Fruit fly (Drosophila melanogaster): ENCODE measurements around the gene Myc.

The Myc gene

DNA sequence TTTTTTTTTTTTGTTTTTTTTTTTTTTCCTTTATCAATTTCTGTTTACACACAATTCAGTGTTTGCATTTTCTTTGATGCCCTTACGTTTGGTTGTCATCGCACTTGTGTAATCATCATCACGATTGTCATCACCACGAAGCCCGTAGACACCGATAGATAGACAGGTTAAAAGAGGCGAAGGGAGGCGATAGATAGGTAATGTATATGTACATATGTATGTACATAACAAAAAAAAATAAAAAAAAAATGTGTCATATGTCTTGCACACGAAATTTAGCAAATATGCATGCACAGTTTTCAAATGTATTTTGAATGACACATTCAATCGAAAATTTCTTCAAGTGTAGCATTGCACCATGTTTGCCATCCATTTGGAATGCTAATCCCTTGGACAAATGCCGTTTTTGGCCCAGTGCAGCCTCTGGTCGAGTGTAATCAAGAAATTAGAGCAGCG, 15.2 kb upstream of the Myc start (continued):
- no peak for TF ChIP-seq bowl (GFP tag; IDR thresholded peaks at IDR 0.05)
- TF ChIP-seq CG8388 (GFP tag; optimal IDR thresholded peaks at IDR 0.05) = peak; percentile 36
- TF ChIP-seq CG9876 (GFP tag; optimal IDR thresholded peaks at IDR 0.05) = no peak
- TF ChIP-seq Hr51 (GFP tag; optimal IDR thresholded peaks at IDR 0.05) = peak in 1 of 2 experiments; percentile 44
- TF ChIP-seq Deaf1 (tag; optimal IDR thresholded peaks at IDR 0.05) = peak; percentile 2
- TF ChIP-seq MTF-1 (GFP tag; optimal IDR thresholded peaks at IDR 0.05; ENCODE audit: borderline replicate concordance) = peak; percentile 68
- TF ChIP-seq CG5180 (GFP tag; optimal IDR thresholded peaks at IDR 0.05) = peak; percentile 32
- peak; percentile 59; the same call in 1 of the 3 replicates for TF ChIP-seq ci (GFP tag; IDR thresholded peaks at IDR 0.05)
- TF ChIP-seq zfh2 (GFP tag; optimal IDR thresholded peaks at IDR 0.05) = no peak
- peak; percentile 57 for TF ChIP-seq CoRest (tag; optimal IDR thresholded peaks at IDR 0.05)
- no peak for TF ChIP-seq Eip74EF (GFP tag; optimal IDR thresholded peaks at IDR 0.05)
- TF ChIP-seq BtbVII (GFP tag; optimal IDR thresholded peaks at IDR 0.05) = peak; percentile 27
- peak; percentile 51 for TF ChIP-seq CG13424 (tag; optimal IDR thresholded peaks at IDR 0.05)
- TF ChIP-seq odd (GFP tag; optimal IDR thresholded peaks at IDR 0.05) = peak; percentile 32
- TF ChIP-seq sqz (GFP tag; optimal IDR thresholded peaks at IDR 0.05) = peak; percentile 72
- peak; percentile 53 for TF ChIP-seq psq (GFP tag; optimal IDR thresholded peaks at IDR 0.05)
- peak; percentile 91 for TF ChIP-seq sens (GFP tag)
- no peak for TF ChIP-seq wor (GFP tag; IDR thresholded peaks at IDR 0.05)
- TF ChIP-seq Six4 (GFP tag; optimal IDR thresholded peaks at IDR 0.05) = peak; percentile 55
- no peak for TF ChIP-seq Dp (GFP tag; optimal IDR thresholded peaks at IDR 0.05)
- TF ChIP-seq tio (GFP tag; optimal IDR thresholded peaks at IDR 0.05) = no peak
- TF ChIP-seq CG18599 (GFP tag; optimal IDR thresholded peaks at IDR 0.05) = peak; percentile 50
- no peak for TF ChIP-seq CG17912 (GFP tag; optimal IDR thresholded peaks at IDR 0.05)
- no peak for TF ChIP-seq Gsc (GFP tag; IDR thresholded peaks at IDR 0.05)
- no peak for TF ChIP-seq Dfd (GFP tag; optimal IDR thresholded peaks at IDR 0.05)
- no peak for TF ChIP-seq B-H2 (GFP tag; optimal IDR thresholded peaks at IDR 0.05)
- no peak for TF ChIP-seq CG31388 (GFP tag; optimal IDR thresholded peaks at IDR 0.05)
- no peak for TF ChIP-seq maf-S (GFP tag; optimal IDR thresholded peaks at IDR 0.05)
- peak; percentile 46 for TF ChIP-seq CG12659 (GFP tag; optimal IDR thresholded peaks at IDR 0.05)
- 0 out of 3 replicates have a peak, but pooled peaks have one; percentile 40 for TF ChIP-seq H15 (GFP tag; IDR thresholded peaks at IDR 0.05)
- peak; percentile 5 for TF ChIP-seq mirr (GFP tag; optimal IDR thresholded peaks at IDR 0.05)
- TF ChIP-seq HLHmδ (GFP tag; optimal IDR thresholded peaks at IDR 0.05) = peak; percentile 48
- TF ChIP-seq Ptx1 (GFP tag; IDR thresholded peaks at IDR 0.05) = peak; percentile 50; the same call in 1 of the 2 replicates
- peak; percentile 48 for TF ChIP-seq CG7839 (tag; optimal IDR thresholded peaks at IDR 0.05)
- TF ChIP-seq Fer2 (tag; optimal IDR thresholded peaks at IDR 0.05) = no peak
- TF ChIP-seq Hand (GFP tag; optimal IDR thresholded peaks at IDR 0.05) = no peak
- TF ChIP-seq CG12391 (tag; optimal IDR thresholded peaks at IDR 0.05) = peak; percentile 46
- TF ChIP-seq ab (GFP tag; optimal IDR thresholded peaks at IDR 0.05) = no peak
- peak; percentile 18 for TF ChIP-seq nmo (GFP tag; optimal IDR thresholded peaks at IDR 0.05)
- TF ChIP-seq CG10366 (GFP tag; IDR thresholded peaks at IDR 0.05) = 0 out of 2 replicates have a peak, but pooled peaks have one; percentile 18
- peak; percentile 45 for TF ChIP-seq CG4328 (GFP tag; optimal IDR thresholded peaks at IDR 0.05)
- TF ChIP-seq en (GFP tag; optimal IDR thresholded peaks at IDR 0.05) = no peak
- no peak for TF ChIP-seq HmgZ (tag; optimal IDR thresholded peaks at IDR 0.05)
- TF ChIP-seq esg (GFP tag; conservative IDR thresholded peaks at IDR 0.05) = no peak
- no peak for TF ChIP-seq kay (GFP tag; optimal IDR thresholded peaks at IDR 0.05)
- TF ChIP-seq HLH3B (GFP tag; IDR thresholded peaks at IDR 0.05) = no peak; the same call in 1 of the 2 replicates
- TF ChIP-seq CG13775 (GFP tag; optimal IDR thresholded peaks at IDR 0.05) = peak; percentile 26
- peak; percentile 11 for TF ChIP-seq tin (GFP tag; optimal IDR thresholded peaks at IDR 0.05)
- no peak for TF ChIP-seq ash1 (GFP tag; optimal IDR thresholded peaks at IDR 0.05)
- peak; percentile 49 for TF ChIP-seq D19A (tag; optimal IDR thresholded peaks at IDR 0.05)
